Worm (Caenorhabditis elegans) whole organism, mixed stage, embryonic: Measurements from ENCODE around the gene T24D5.6.

Experiments
- M03D4.4 ChIP-seq: sonication (generic microtip); optimal IDR thresholded peaks from 2 replicates; lab custom pipeline; 2017; ENCODE audit warnings: mild to moderate bottlenecking, missing genetic modification characterization, missing compliant biosample characterization
- blmp-1 ChIP-seq: fragments of 150-350 bp; optimal IDR thresholded peaks from 2 replicates; lab custom pipeline; 2014; ENCODE audit warnings: missing biosample characterization, missing genetic modification characterization
- ces-1 ChIP-seq: fragments of 150-350 bp; optimal IDR thresholded peaks from 2 replicates; lab custom pipeline; 2014; ENCODE audit warnings: missing biosample characterization, missing genetic modification reagents, missing genetic modification characterization
- elt-1 ChIP-seq: sonication (generic microtip); optimal IDR thresholded peaks from 2 replicates; lab custom pipeline; 2017; ENCODE audit warnings: missing genetic modification characterization, mild to moderate bottlenecking, missing compliant biosample characterization, antibody characterized with exemption, moderate library complexity, borderline replicate concordance; ENCODE audit not compliant: insufficient read depth
- elt-3 ChIP-seq: fragments of 150-350 bp; optimal IDR thresholded peaks from 2 replicates; lab custom pipeline; 2014; ENCODE audit warnings: missing biosample characterization, missing genetic modification characterization
- nhr-237 ChIP-seq: fragments of 150-350 bp; optimal IDR thresholded peaks from 2 replicates; lab custom pipeline; 2014; ENCODE audit warnings: missing biosample characterization, missing genetic modification characterization
- sem-2 ChIP-seq: fragments of 200-800 bp; sonication (Bioruptor generic); optimal IDR thresholded peaks from 2 replicates; lab custom pipeline; 2018; ENCODE audit warnings: mild to moderate bottlenecking, missing genetic modification characterization, missing compliant biosample characterization
- unc-39 ChIP-seq: fragments of 150-350 bp; optimal IDR thresholded peaks from 2 replicates; lab custom pipeline; 2014; ENCODE audit warnings: missing biosample characterization, missing genetic modification characterization
- unc-62 ChIP-seq: fragments of 150-350 bp; optimal IDR thresholded peaks from 2 replicates; lab custom pipeline; 2014; ENCODE audit warnings: missing biosample characterization, missing genetic modification reagents, missing genetic modification characterization

DNA sequence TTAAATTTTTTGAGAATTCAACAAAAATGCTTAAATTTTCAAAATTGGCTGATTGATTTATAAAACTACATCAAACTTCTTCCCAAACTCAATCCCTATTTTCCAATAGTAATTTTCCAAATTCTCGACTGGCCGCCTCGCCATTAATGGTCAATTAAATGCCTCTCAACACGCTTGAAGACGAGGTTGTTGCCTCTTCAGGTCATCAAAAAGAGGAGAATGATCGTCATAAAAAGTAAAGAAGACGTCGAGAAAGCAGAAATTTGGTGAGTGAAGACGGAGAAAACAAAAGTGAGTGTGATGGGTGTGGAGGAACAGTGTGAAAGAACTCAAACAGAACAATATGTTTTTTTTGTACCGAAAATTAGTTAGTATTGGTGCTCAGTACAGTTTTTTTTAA is 37.5 kb downstream of the T24D5.6 start:
- TF ChIP-seq elt-3 (tag; lab: Kevin White, UChicago) (no peak), ces-1 (GFP tag; lab: Kevin White, UChicago) (no peak), M03D4.4 (tag; lab: Kevin White, UChicago) (no peak), unc-39 (tag; lab: Kevin White, UChicago) (no peak), sem-2 (no peak), blmp-1 (tag; lab: Kevin White, UChicago) (no peak), unc-62 (no peak), nhr-237 (tag; lab: Kevin White, UChicago) (no peak), elt-1 (no peak)
